Worm (Caenorhabditis elegans): ENCODE data around the gene spp-1.
A peak's percentile ranks its signal among the peaks of the same experiment; 100 is the strongest.

spp-1 gene

ce11 chrIII:10383804-10384203 is 28.3 kb upstream of the spp-1 start:
- no peak for TF ChIP-seq hlh-30 (tag; optimal IDR thresholded peaks at IDR 0.05; ENCODE audit: insufficient read depth)
- TF ChIP-seq pqm-1 (tag; optimal IDR thresholded peaks at IDR 0.05), result no peak
- no peak for TF ChIP-seq lin-11 (tag; optimal IDR thresholded peaks at IDR 0.05)
- no peak for TF ChIP-seq ref-2 (tag; optimal IDR thresholded peaks at IDR 0.05)
- TF ChIP-seq ceh-34 (tag; optimal IDR thresholded peaks at IDR 0.05), result no peak
- no peak for TF ChIP-seq ceh-48 (tag; optimal IDR thresholded peaks at IDR 0.05)
- TF ChIP-seq sox-2 (GFP tag; IDR thresholded peaks at IDR 0.05), result no peak
- TF ChIP-seq unc-55 (GFP tag; optimal IDR thresholded peaks at IDR 0.05), result no peak
- no peak for TF ChIP-seq ceh-24 (tag; optimal IDR thresholded peaks at IDR 0.05)
- TF ChIP-seq zip-5 (tag; optimal IDR thresholded peaks at IDR 0.05), result no peak
- TF ChIP-seq C38D4.7 (GFP tag; optimal IDR thresholded peaks at IDR 0.05), result no peak

ce11 chrIII:10381473-10381872 is 26.0 kb upstream of the spp-1 start, which contains the start of gene C38H2.2:
TSS of gene C38H2.2 (plus strand) at chrIII:10381773.
- no peak for TF ChIP-seq lim-6 (tag; optimal IDR thresholded peaks at IDR 0.05)
- TF ChIP-seq lin-11 (tag; optimal IDR thresholded peaks at IDR 0.05), result no peak
- TF ChIP-seq F13H6.1 (tag; optimal IDR thresholded peaks at IDR 0.05), result no peak
- TF ChIP-seq elt-2 (tag; optimal IDR thresholded peaks at IDR 0.05), result no peak
- no peak for TF ChIP-seq fax-1 (tag; optimal IDR thresholded peaks at IDR 0.05)
- no peak for TF ChIP-seq pat-9 (tag; optimal IDR thresholded peaks at IDR 0.05)
- no peak for TF ChIP-seq eyg-1 (tag; optimal IDR thresholded peaks at IDR 0.05)

DNA sequence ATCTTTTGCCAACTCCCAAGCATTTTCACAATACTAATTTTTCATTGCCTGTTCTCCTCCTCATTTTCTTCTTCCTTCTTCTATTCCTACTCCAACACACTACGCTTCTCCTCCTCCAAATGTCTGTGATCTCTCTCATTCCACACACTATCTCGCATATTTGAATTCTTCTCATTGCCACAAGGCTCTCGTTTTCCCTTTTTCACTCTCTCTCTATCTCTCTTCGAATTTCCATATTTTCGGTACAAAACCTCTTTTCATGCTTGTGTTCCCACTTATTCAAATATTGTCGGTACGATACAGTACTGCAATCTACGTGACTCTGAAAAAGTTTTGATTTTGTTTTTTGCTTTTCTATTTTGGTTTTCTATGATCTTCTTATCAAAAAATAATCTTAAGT is 25.2 kb upstream of the spp-1 start:
- TF ChIP-seq nfya-1 (tag; optimal IDR thresholded peaks at IDR 0.05) (peak; percentile 34), ttx-3 (tag; optimal IDR thresholded peaks at IDR 0.05) (no peak), hlh-13 (GFP tag; optimal IDR thresholded peaks at IDR 0.05) (no peak), C38D4.7 (GFP tag; optimal IDR thresholded peaks at IDR 0.05) (peak; percentile 5), dve-1 (tag; optimal IDR thresholded peaks at IDR 0.05) (no peak), tbx-2 (tag; optimal IDR thresholded peaks at IDR 0.05) (peak; percentile 0)

DNA sequence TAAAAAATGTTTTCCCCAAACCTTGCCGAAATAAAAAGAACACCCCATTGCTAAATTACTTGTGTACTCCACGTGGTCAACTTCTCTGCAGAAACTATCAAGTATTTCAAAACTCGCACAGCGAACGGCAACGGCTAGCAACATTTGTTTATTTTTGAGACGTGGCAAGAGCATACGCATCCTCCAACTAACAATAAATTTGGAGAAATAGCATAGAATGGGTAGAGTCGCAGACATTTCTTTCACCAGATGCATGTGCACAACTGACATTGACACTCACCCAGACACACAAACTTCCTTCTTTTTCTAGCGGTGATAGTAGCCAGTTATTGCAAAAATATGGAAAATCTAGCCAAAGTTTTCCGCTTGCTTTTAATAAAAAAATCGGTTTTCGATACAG is 24.2 kb upstream of the spp-1 start:
- TF ChIP-seq C08G9.2 (tag; optimal IDR thresholded peaks at IDR 0.05) (no peak), dve-1 (tag; optimal IDR thresholded peaks at IDR 0.05) (no peak), C38D4.7 (GFP tag; optimal IDR thresholded peaks at IDR 0.05) (no peak), madf-2 (tag; optimal IDR thresholded peaks at IDR 0.05) (no peak)

DNA sequence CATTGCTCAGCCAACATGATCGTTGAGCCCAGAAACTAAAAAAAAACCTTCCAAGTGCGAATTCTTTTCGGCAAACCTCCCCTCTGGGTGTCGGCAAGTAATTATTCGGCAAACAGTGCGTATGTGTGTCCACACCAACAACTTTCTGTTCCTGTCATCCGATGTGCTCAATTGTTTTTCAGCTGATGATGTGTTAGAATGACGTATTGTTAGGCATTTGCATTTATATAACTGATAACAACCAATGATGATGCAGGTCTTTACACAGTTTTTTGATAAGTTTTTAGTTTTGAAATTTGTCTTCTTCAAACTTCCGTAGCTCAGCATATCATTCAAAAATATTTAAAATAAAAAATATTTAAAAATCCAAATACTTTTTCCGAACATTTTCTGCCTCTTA is 23.4 kb upstream of the spp-1 start:
- TF ChIP-seq unc-55 (GFP tag; optimal IDR thresholded peaks at IDR 0.05) (no peak), lin-11 (tag; optimal IDR thresholded peaks at IDR 0.05) (no peak), ahr-1 (tag; optimal IDR thresholded peaks at IDR 0.05) (no peak), elt-2 (tag; optimal IDR thresholded peaks at IDR 0.05) (peak; percentile 38)

- TF ChIP-seq hlh-15 (tag; optimal IDR thresholded peaks at IDR 0.05), result no peak
- TF ChIP-seq elt-2 (tag; optimal IDR thresholded peaks at IDR 0.05), result peak; percentile 70
These were observed 20.6 kb upstream of the spp-1 start for ce11 chrIII:10376041-10376440.

DNA sequence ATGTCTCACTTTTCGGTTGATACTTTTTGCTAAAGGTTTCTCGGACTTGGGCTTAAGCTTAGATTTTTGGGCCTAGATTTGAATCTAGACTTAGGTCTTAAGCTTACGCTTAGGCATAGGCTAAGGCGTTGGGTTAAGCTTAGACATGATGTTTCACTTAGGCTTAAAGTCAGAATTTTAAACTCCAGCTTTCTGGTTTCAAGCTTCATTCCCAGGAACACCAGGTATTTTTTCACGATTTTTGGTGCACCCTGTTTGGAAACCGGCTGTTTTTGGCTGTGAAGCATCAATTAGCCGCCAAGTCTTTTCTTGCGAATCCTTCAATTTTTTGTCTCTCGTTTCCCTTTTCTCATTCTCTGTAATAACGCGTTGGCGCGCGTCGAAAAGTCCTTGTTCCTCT is 18.4 kb upstream of the spp-1 start:
- TF ChIP-seq ceh-2 (tag; optimal IDR thresholded peaks at IDR 0.05) (no peak), ceh-9 (tag; optimal IDR thresholded peaks at IDR 0.05) (no peak), nhr-232 (tag; optimal IDR thresholded peaks at IDR 0.05) (no peak), ceh-18 (tag; optimal IDR thresholded peaks at IDR 0.05) (no peak), C38D4.7 (GFP tag; optimal IDR thresholded peaks at IDR 0.05) (no peak), hlh-30 (tag; optimal IDR thresholded peaks at IDR 0.05; ENCODE audit: insufficient read depth) (no peak), ceh-30 (tag; optimal IDR thresholded peaks at IDR 0.05) (no peak), npax-4 (tag; optimal IDR thresholded peaks at IDR 0.05) (no peak), sox-4 (tag; optimal IDR thresholded peaks at IDR 0.05) (no peak), unc-42 (tag; optimal IDR thresholded peaks at IDR 0.05) (no peak), ceh-14 (tag; optimal IDR thresholded peaks at IDR 0.05) (no peak), madf-2 (tag; optimal IDR thresholded peaks at IDR 0.05) (no peak), tbx-7 (tag; optimal IDR thresholded peaks at IDR 0.05) (no peak)
